Fruit fly (Drosophila melanogaster) whole organism, embryonic: ENCODE data around the gene tth.

ENCODE experiments used
- CG10267 ChIP-seq: fragments of 200-800 bp; sonication (Bioruptor generic); optimal IDR thresholded peaks from 2 replicates; lab custom pipeline; 2018; ENCODE audit warnings: missing biosample characterization, mild to moderate bottlenecking, missing genetic modification characterization, moderate library complexity
- CG11398 ChIP-seq: fragments of 200-800 bp; sonication (Bioruptor generic); optimal IDR thresholded peaks from 2 replicates; lab custom pipeline; 2016; ENCODE audit warnings: missing biosample characterization, missing genetic modification characterization
- CG12071 ChIP-seq: fragments of 200-800 bp; sonication (Bioruptor generic); optimal IDR thresholded peaks from 3 replicates; lab custom pipeline; 2018; ENCODE audit warnings: missing biosample characterization, mild to moderate bottlenecking, missing genetic modification characterization
- CG12942 ChIP-seq: fragments of 200-800 bp; sonication (Bioruptor generic); optimal IDR thresholded peaks from 3 replicates; lab custom pipeline; 2016; ENCODE audit warnings: missing biosample characterization, missing genetic modification characterization
- CG13287 ChIP-seq: fragments of 200-800 bp; sonication (Bioruptor generic); IDR thresholded peaks from 2 replicates; pipeline ENCODE4 v1.3.6; 2022; ENCODE audit warnings: missing biosample characterization, missing genetic modification characterization; ENCODE audit not compliant: partially characterized antibody
- CG13624 ChIP-seq: fragments of 200-800 bp; sonication (Bioruptor generic); optimal IDR thresholded peaks from 2 replicates; lab custom pipeline; 2016; ENCODE audit warnings: missing biosample characterization, missing genetic modification characterization
- CG14441 ChIP-seq: fragments of 200-800 bp; sonication (Bioruptor generic); IDR thresholded peaks from 2 replicates; pipeline ENCODE4 v1.3.6; 2022; ENCODE audit warnings: missing biosample characterization, missing genetic modification characterization
- CG14667 ChIP-seq: fragments of 200-800 bp; sonication (Bioruptor generic); IDR thresholded peaks from 2 replicates; pipeline ENCODE4 v1.3.6; 2022; ENCODE audit warnings: missing biosample characterization, missing genetic modification characterization
- CG14860 ChIP-seq: fragments of 200-800 bp; sonication (Bioruptor generic); IDR thresholded peaks from 3 replicates; pipeline ENCODE4 v1.3.6; 2022; ENCODE audit warnings: missing biosample characterization, missing genetic modification characterization; ENCODE audit not compliant: partially characterized antibody
- CG16779 ChIP-seq: fragments of 200-800 bp; sonication (Bioruptor generic); IDR thresholded peaks from 2 replicates; pipeline ENCODE4 v1.3.6; 2022; ENCODE audit warnings: missing biosample characterization, missing genetic modification characterization
- CG17829 ChIP-seq: fragments of 200-800 bp; optimal IDR thresholded peaks from 2 replicates; lab custom pipeline; 2019; ENCODE audit warnings: missing biosample characterization, mild to moderate bottlenecking, missing genetic modification characterization, moderate library complexity
- CG18476 ChIP-seq: fragments of 200-800 bp; sonication (Bioruptor generic); optimal IDR thresholded peaks from 2 replicates; lab custom pipeline; 2016; ENCODE audit warnings: missing biosample characterization, mild to moderate bottlenecking, missing genetic modification characterization
- CG18619 ChIP-seq: fragments of 200-800 bp; sonication (Bioruptor generic); optimal IDR thresholded peaks from 3 replicates; lab custom pipeline; 2017; ENCODE audit warnings: missing biosample characterization, mild to moderate bottlenecking, missing genetic modification characterization
- CG18764 ChIP-seq: fragments of 200-800 bp; sonication (Bioruptor generic); optimal IDR thresholded peaks from 3 replicates; lab custom pipeline; 2016; ENCODE audit warnings: missing biosample characterization, missing genetic modification characterization
- CG3726 ChIP-seq: fragments of 200-800 bp; sonication (Bioruptor generic); IDR thresholded peaks from 3 replicates; pipeline ENCODE4, ENCODE4 v1.3.6; 2022; ENCODE audit warnings: missing biosample characterization, missing genetic modification characterization
- CG8924 ChIP-seq: fragments of 200-800 bp; optimal IDR thresholded peaks from 3 replicates; lab custom pipeline; 2019; ENCODE audit warnings: missing biosample characterization, mild to moderate bottlenecking, missing genetic modification characterization, moderate library complexity
- CG9727 ChIP-seq: fragments of 200-800 bp; sonication (Bioruptor generic); optimal IDR thresholded peaks from 3 replicates; lab custom pipeline; 2017; ENCODE audit warnings: missing biosample characterization, mild to moderate bottlenecking, missing genetic modification characterization
- CTCF ChIP-seq: fragments of 200-800 bp; sonication (Bioruptor generic); optimal IDR thresholded peaks from 2 replicates; lab custom pipeline; 2017; ENCODE audit warnings: missing biosample characterization, mild to moderate bottlenecking, missing genetic modification characterization, moderate library complexity
- CkIIα-i1 ChIP-seq: fragments of 200-800 bp; sonication (Bioruptor generic); IDR thresholded peaks from 2 replicates; pipeline ENCODE4 v1.3.6; 2022; ENCODE audit warnings: missing biosample characterization, missing genetic modification characterization
- D19A ChIP-seq: fragments of 200-800 bp; optimal IDR thresholded peaks from 3 replicates; lab custom pipeline; 2019; ENCODE audit warnings: missing biosample characterization, mild to moderate bottlenecking, missing genetic modification characterization, moderate library complexity
- Dad ChIP-seq: fragments of 200-800 bp; sonication (Bioruptor generic); optimal IDR thresholded peaks from 3 replicates; lab custom pipeline; 2016; ENCODE audit warnings: missing biosample characterization, missing genetic modification characterization
- Doc2 ChIP-seq: fragments of 200-800 bp; sonication (Bioruptor generic); IDR thresholded peaks from 2 replicates; pipeline ENCODE4 v1.3.6; 2022; ENCODE audit warnings: missing biosample characterization, missing genetic modification characterization
- Ets97D ChIP-seq: fragments of 200-800 bp; sonication (Bioruptor generic); optimal IDR thresholded peaks from 3 replicates; lab custom pipeline; 2016; ENCODE audit warnings: missing biosample characterization, missing genetic modification characterization
- HmgZ ChIP-seq: fragments of 200-800 bp; sonication (Bioruptor generic); optimal IDR thresholded peaks from 2 replicates; lab custom pipeline; 2018; ENCODE audit warnings: missing biosample characterization, mild to moderate bottlenecking, missing genetic modification characterization
- Med ChIP-seq: fragments of 200-800 bp; sonication (Bioruptor generic); peaks from one replicate; lab custom pipeline; 2016; ENCODE audit warnings: missing biosample characterization, missing genetic modification characterization, mild to moderate bottlenecking, inconsistent platforms, moderate library complexity
- NFAT ChIP-seq: fragments of 200-800 bp; sonication (Bioruptor generic); IDR thresholded peaks from 2 replicates; pipeline ENCODE4 v1.3.6; 2022; ENCODE audit warnings: missing biosample characterization, missing genetic modification characterization
- NfI ChIP-seq: fragments of 200-800 bp; sonication (Bioruptor generic); optimal IDR thresholded peaks from 3 replicates; lab custom pipeline; 2018; ENCODE audit warnings: missing biosample characterization, mild to moderate bottlenecking, missing genetic modification characterization, moderate library complexity
- Rfx ChIP-seq: fragments of 200-800 bp; sonication (Bioruptor generic); IDR thresholded peaks from 2 replicates; pipeline ENCODE4 v1.3.6; 2022; ENCODE audit warnings: missing biosample characterization, missing genetic modification characterization
- Rx ChIP-seq: fragments of 200-800 bp; sonication (Bioruptor generic); IDR thresholded peaks from 2 replicates; pipeline ENCODE4 v1.3.6; 2022; ENCODE audit warnings: missing biosample characterization, missing genetic modification characterization
- Sin3A ChIP-seq: fragments of >200 bp; optimal IDR thresholded peaks from 2 replicates; lab custom pipeline; 2018
- Sry-δ ChIP-seq: fragments of 200-800 bp; sonication (Bioruptor generic); optimal IDR thresholded peaks from 2 replicates; lab custom pipeline; 2016; ENCODE audit warnings: missing biosample characterization, missing genetic modification characterization
- Xrp1 ChIP-seq: fragments of 200-800 bp; sonication (Bioruptor generic); IDR thresholded peaks from 2 replicates; pipeline ENCODE4 v1.3.6; 2022; ENCODE audit warnings: missing biosample characterization, missing genetic modification characterization
- ab ChIP-seq: fragments of 200-800 bp; sonication (Bioruptor generic); optimal IDR thresholded peaks from 2 replicates; lab custom pipeline; 2016; ENCODE audit warnings: missing biosample characterization, missing genetic modification characterization
- aop ChIP-seq: fragments of 200-800 bp; sonication (Bioruptor generic); IDR thresholded peaks from 2 replicates; pipeline ENCODE4 v1.3.6; 2022; ENCODE audit warnings: missing biosample characterization, missing genetic modification characterization
- crp ChIP-seq, 2 experiments: fragments of 200-800 bp; sonication (Bioruptor generic); optimal IDR thresholded peaks; 2 replicates in 1 of 2; 3 replicates in 1 of 2; lab custom pipeline; 2017; ENCODE audit warnings: missing biosample characterization in 2 of 2, missing genetic modification characterization in 2 of 2, mild to moderate bottlenecking in 1 of 2, moderate library complexity in 1 of 2
- disco-r ChIP-seq: fragments of 200-800 bp; sonication (Bioruptor generic); optimal IDR thresholded peaks from 2 replicates; lab custom pipeline; 2016; ENCODE audit warnings: missing biosample characterization, missing genetic modification characterization
- dmrt11E ChIP-seq: fragments of 200-800 bp; sonication (Bioruptor generic); optimal IDR thresholded peaks from 3 replicates; lab custom pipeline; 2018; ENCODE audit warnings: missing biosample characterization, mild to moderate bottlenecking, missing genetic modification characterization, moderate library complexity
- gsb ChIP-seq: fragments of 200-800 bp; sonication (Bioruptor generic); IDR thresholded peaks from 2 replicates; pipeline ENCODE4 v1.3.6; 2022; ENCODE audit warnings: missing biosample characterization, missing genetic modification characterization
- gt ChIP-seq: fragments of 200-800 bp; sonication (Bioruptor generic); IDR thresholded peaks from 2 replicates; pipeline ENCODE4 v1.3.6; 2022; ENCODE audit warnings: missing biosample characterization, missing genetic modification characterization
- hbn ChIP-seq: fragments of 200-800 bp; sonication (Bioruptor generic); IDR thresholded peaks from 2 replicates; pipeline ENCODE4 v1.3.6; 2022; ENCODE audit warnings: missing biosample characterization, missing genetic modification characterization; ENCODE audit not compliant: partially characterized antibody
- insv ChIP-seq, 2 experiments: fragments of 200-800 bp; sonication (Bioruptor generic); optimal IDR thresholded peaks; 3 replicates each; lab custom pipeline; 2016 to 2018; ENCODE audit warnings: missing biosample characterization in 2 of 2, missing genetic modification characterization in 2 of 2
- ken ChIP-seq: fragments of 200-800 bp; sonication (Bioruptor generic); IDR thresholded peaks from 3 replicates; pipeline ENCODE4 v1.3.6; 2022; ENCODE audit warnings: missing biosample characterization, missing genetic modification characterization
- kni ChIP-seq: fragments of 200-800 bp; sonication (Bioruptor generic); optimal IDR thresholded peaks from 3 replicates; lab custom pipeline; 2017; ENCODE audit warnings: mild to moderate bottlenecking, missing biosample characterization, missing genetic modification reagents, missing genetic modification characterization
- onecut ChIP-seq: fragments of 200-800 bp; sonication (Bioruptor generic); IDR thresholded peaks from 2 replicates; pipeline ENCODE4 v1.3.6; 2022; ENCODE audit warnings: missing biosample characterization, missing genetic modification characterization
- pfk ChIP-seq: fragments of 200-800 bp; sonication (Bioruptor generic); optimal IDR thresholded peaks from 2 replicates; lab custom pipeline; 2018; ENCODE audit warnings: missing biosample characterization, mild to moderate bottlenecking, missing genetic modification characterization, moderate library complexity
- phol ChIP-seq: fragments of 200-800 bp; sonication (Bioruptor generic); optimal IDR thresholded peaks from 3 replicates; lab custom pipeline; 2018; ENCODE audit warnings: missing biosample characterization, mild to moderate bottlenecking, missing genetic modification characterization, moderate library complexity
- ro ChIP-seq: fragments of 200-800 bp; sonication (Bioruptor generic); IDR thresholded peaks from 2 replicates; pipeline ENCODE4 v1.3.6; 2022; ENCODE audit warnings: missing biosample characterization, missing genetic modification characterization
- salm ChIP-seq: fragments of 200-800 bp; sonication (Bioruptor generic); optimal IDR thresholded peaks from 2 replicates; lab custom pipeline; 2018; ENCODE audit warnings: missing biosample characterization, mild to moderate bottlenecking, missing genetic modification characterization
- sqz ChIP-seq: fragments of 200-800 bp; sonication (Bioruptor generic); optimal IDR thresholded peaks from 3 replicates; lab custom pipeline; 2018; ENCODE audit warnings: missing biosample characterization, mild to moderate bottlenecking, missing genetic modification characterization
- tap ChIP-seq: fragments of 200-800 bp; optimal IDR thresholded peaks from 3 replicates; lab custom pipeline; 2019; ENCODE audit warnings: missing biosample characterization, mild to moderate bottlenecking, missing genetic modification characterization, moderate library complexity
- wek ChIP-seq: fragments of 200-800 bp; sonication (Bioruptor generic); optimal IDR thresholded peaks from 3 replicates; lab custom pipeline; 2018; ENCODE audit warnings: missing biosample characterization, mild to moderate bottlenecking, missing genetic modification characterization, moderate library complexity
- zf30C ChIP-seq: fragments of 200-800 bp; sonication (Bioruptor generic); optimal IDR thresholded peaks from 3 replicates; lab custom pipeline; 2018; ENCODE audit warnings: missing biosample characterization, mild to moderate bottlenecking, missing genetic modification characterization

tth gene

DNA sequence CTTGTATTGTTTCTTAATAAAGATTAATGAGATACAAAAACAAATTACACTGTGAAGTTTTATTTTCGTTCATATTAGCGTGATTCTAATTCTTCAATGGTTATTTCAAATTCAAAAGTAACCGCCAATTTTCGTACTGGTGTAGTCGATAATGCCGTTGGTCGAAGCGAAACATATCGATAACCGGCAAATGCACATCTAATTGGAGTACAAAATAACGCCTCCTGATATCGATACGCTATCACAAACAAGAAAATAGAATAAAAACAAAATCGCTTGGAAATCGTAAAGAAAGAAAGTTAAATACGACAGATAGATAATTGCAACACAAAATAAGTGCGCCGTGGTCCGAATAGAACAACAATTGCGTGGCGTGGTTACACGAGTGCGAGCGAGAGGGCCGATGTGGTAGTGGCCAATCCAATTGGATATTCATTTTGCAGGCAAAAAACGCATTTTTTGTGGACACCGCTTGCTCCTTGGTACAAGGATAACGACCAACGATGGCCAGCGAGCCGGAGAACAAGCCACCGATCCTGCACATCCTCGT lies 10.4 kb downstream of the tth start (continued):
- TF ChIP-seq crp (GFP tag; optimal IDR thresholded peaks at IDR 0.05; lab: Kevin White, UChicago) (no peak), salm (tag; lab: Kevin White, UChicago) (no peak), wek (GFP tag; lab: Kevin White, UChicago) (no peak), ro (GFP tag; lab: Robert Waterston, UW) (no peak), Rfx (no peak), CG12942 (GFP tag; lab: Kevin White, UChicago) (no peak), CG14667 (GFP tag; lab: Robert Waterston, UW) (no peak), CG18764 (GFP tag; lab: Kevin White, UChicago) (no peak), CG13287 (GFP tag; lab: Robert Waterston, UW) (peak; percentile 84), CG8924 (no peak), ab (no peak), phol (tag; lab: Kevin White, UChicago) (no peak), gsb (GFP tag; lab: Robert Waterston, UW) (no peak), dmrt11E (tag; lab: Kevin White, UChicago) (no peak), Rx (no peak), ken (no peak), Dad (no peak), NfI (no peak), CG18619 (GFP tag; lab: Kevin White, UChicago) (no peak), CG12071 (GFP tag; lab: Kevin White, UChicago) (no peak), disco-r (GFP tag; lab: Kevin White, UChicago) (no peak), aop (GFP tag; lab: Robert Waterston, UW) (no peak), Doc2 (GFP tag; lab: Robert Waterston, UW) (no peak), tap (tag; lab: Kevin White, UChicago) (no peak), CkIIα-i1 (GFP tag; lab: Robert Waterston, UW) (no peak), kni (GFP tag; lab: Kevin White, UChicago) (no peak), Ets97D (GFP tag; lab: Kevin White, UChicago) (no peak), sqz (GFP tag; lab: Kevin White, UChicago) (no peak), CG17829 (no peak), CTCF (GFP tag; lab: Kevin White, UChicago) (peak; percentile 0), CG16779 (GFP tag; lab: Robert Waterston, UW) (no peak), onecut (GFP tag; lab: Robert Waterston, UW) (no peak), Sin3A (no peak), zf30C (GFP tag; lab: Kevin White, UChicago) (no peak), NFAT (GFP tag; lab: Robert Waterston, UW) (no peak), insv (GFP tag; optimal IDR thresholded peaks at IDR 0.05; lab: Kevin White, UChicago) (peak; percentile 78 to 96), D19A (tag; lab: Kevin White, UChicago) (no peak), CG3726 (no peak), hbn (GFP tag; lab: Robert Waterston, UW) (peak; percentile 74), CG10267 (tag; lab: Kevin White, UChicago) (peak; percentile 6), CG14860 (GFP tag; lab: Robert Waterston, UW) (peak; percentile 61; the same call in 2 of the 3 replicates), Xrp1 (no peak), CG13624 (no peak), gt (GFP tag; lab: Robert Waterston, UW) (no peak), CG11398 (GFP tag; lab: Kevin White, UChicago) (no peak), CG18476 (no peak), CG9727 (GFP tag; lab: Kevin White, UChicago) (no peak), pfk (GFP tag; lab: Kevin White, UChicago) (no peak), HmgZ (tag; lab: Kevin White, UChicago) (no peak), CG14441 (GFP tag; lab: Robert Waterston, UW) (no peak), Sry-δ (GFP tag; lab: Kevin White, UChicago) (peak; percentile 70), Med (GFP tag; lab: Kevin White, UChicago) (peak; percentile 27)
